Worm (Caenorhabditis elegans): ENCODE measurements around the gene F46H5.4.
A peak's percentile ranks its signal among the peaks of the same experiment; 100 is the strongest.

Gene F46H5.4

ce11 chrX:7254558-7254957, at the start of gene F46H5.4:
F46H5.4 (minus strand) TSS chrX:7254610.
- peak; percentile 7 for TF ChIP-seq nhr-25 (tag; optimal IDR thresholded peaks at IDR 0.05)
- no peak for TF ChIP-seq nhr-11 (tag; optimal IDR thresholded peaks at IDR 0.05)
- TF ChIP-seq mml-1 (tag; optimal IDR thresholded peaks at IDR 0.05): no peak
- no peak for TF ChIP-seq unc-39 (tag; optimal IDR thresholded peaks at IDR 0.05)
- no peak for TF ChIP-seq elt-2 (tag; optimal IDR thresholded peaks at IDR 0.05)
- no peak for TF ChIP-seq nhr-76 (tag; optimal IDR thresholded peaks at IDR 0.05)
- TF ChIP-seq snpc-4 (tag; optimal IDR thresholded peaks at IDR 0.05): no peak
- TF ChIP-seq R02D3.7 (tag; optimal IDR thresholded peaks at IDR 0.05): no peak
- TF ChIP-seq nhr-23 (tag; optimal IDR thresholded peaks at IDR 0.05): peak; percentile 23
- TF ChIP-seq lin-39 (tag; optimal IDR thresholded peaks at IDR 0.05): no peak
- TF ChIP-seq mdl-1 (tag; optimal IDR thresholded peaks at IDR 0.05): no peak
- no peak for TF ChIP-seq nhr-43 (tag; optimal IDR thresholded peaks at IDR 0.05; ENCODE audit: poor library complexity, severe bottlenecking)
- no peak for TF ChIP-seq fkh-10 (GFP tag; optimal IDR thresholded peaks at IDR 0.05)
- TF ChIP-seq pqm-1 (tag; optimal IDR thresholded peaks at IDR 0.05): no peak
- no peak for TF ChIP-seq nhr-28 (tag; optimal IDR thresholded peaks at IDR 0.05)
- TF ChIP-seq sea-2 (GFP tag; optimal IDR thresholded peaks at IDR 0.05): no peak
- no peak for TF ChIP-seq egl-5 (tag; optimal IDR thresholded peaks at IDR 0.05)
- peak; percentile 40 for TF ChIP-seq pha-4 (tag; optimal IDR thresholded peaks at IDR 0.05)
- TF ChIP-seq ZK546.5 (tag; optimal IDR thresholded peaks at IDR 0.05): no peak
- TF ChIP-seq ceh-28 (tag; optimal IDR thresholded peaks at IDR 0.05): no peak
- TF ChIP-seq nhr-237 (tag; optimal IDR thresholded peaks at IDR 0.05): no peak
- TF ChIP-seq ceh-82 (tag; optimal IDR thresholded peaks at IDR 0.05): no peak
- TF ChIP-seq elt-3 (tag; optimal IDR thresholded peaks at IDR 0.05): no peak
- TF ChIP-seq egl-27 (tag; optimal IDR thresholded peaks at IDR 0.05): no peak
- TF ChIP-seq daf-12 (tag; optimal IDR thresholded peaks at IDR 0.05): no peak
- TF ChIP-seq lin-15B (tag; optimal IDR thresholded peaks at IDR 0.05): peak; percentile 0
- TF ChIP-seq skn-1 (tag; optimal IDR thresholded peaks at IDR 0.05): no peak
- no peak for TF ChIP-seq ztf-4 (tag; optimal IDR thresholded peaks at IDR 0.05)
- no peak for TF ChIP-seq ztf-11 (tag; optimal IDR thresholded peaks at IDR 0.05)
- TF ChIP-seq eor-1 (tag; optimal IDR thresholded peaks at IDR 0.05): no peak
- no peak for TF ChIP-seq jun-1 (tag; optimal IDR thresholded peaks at IDR 0.05)
- TF ChIP-seq unc-62 (GFP tag; optimal IDR thresholded peaks at IDR 0.05): no peak
- TF ChIP-seq ceh-16 (tag; optimal IDR thresholded peaks at IDR 0.05): no peak
- no peak for TF ChIP-seq fkh-2 (tag; optimal IDR thresholded peaks at IDR 0.05)
- no peak for TF ChIP-seq nhr-12 (tag; optimal IDR thresholded peaks at IDR 0.05)
- no peak for TF ChIP-seq aly-2 (tag; optimal IDR thresholded peaks at IDR 0.05)
- peak; percentile 60 for TF ChIP-seq hmg-11 (tag; optimal IDR thresholded peaks at IDR 0.05)
- TF ChIP-seq tbx-2 (tag; optimal IDR thresholded peaks at IDR 0.05): no peak
- peak; percentile 49 for TF ChIP-seq nfya-1 (tag; optimal IDR thresholded peaks at IDR 0.05; ENCODE audit: insufficient read depth)
- TF ChIP-seq elt-1 (tag; optimal IDR thresholded peaks at IDR 0.05): no peak
- TF ChIP-seq ceh-9 (tag; optimal IDR thresholded peaks at IDR 0.05): no peak
- TF ChIP-seq nhr-77 (tag; optimal IDR thresholded peaks at IDR 0.05): no peak
- no peak for TF ChIP-seq fos-1 (tag; optimal IDR thresholded peaks at IDR 0.05)
- TF ChIP-seq nhr-67 (tag; optimal IDR thresholded peaks at IDR 0.05): no peak
- no peak for TF ChIP-seq ama-1 (optimal IDR thresholded peaks at IDR 0.05)

DNA sequence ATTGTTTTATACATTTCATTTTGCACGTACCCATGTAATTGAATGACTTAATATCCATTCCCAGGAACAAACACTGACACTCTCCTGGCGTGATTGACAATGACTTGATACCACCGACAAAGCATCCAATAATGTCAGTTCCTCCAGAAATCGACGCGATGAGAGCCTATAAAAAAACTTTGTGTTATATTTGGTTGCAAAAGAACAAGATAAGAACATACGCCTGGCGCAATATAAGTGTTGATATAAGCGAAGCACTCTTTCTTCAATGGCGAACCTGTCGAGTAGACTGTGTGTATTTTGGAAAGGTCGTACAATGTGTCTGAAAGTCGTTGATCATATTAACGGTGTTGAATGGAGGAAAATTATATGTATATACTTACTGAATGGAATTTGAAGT, 48.7 kb upstream of the F46H5.4 start:
- TF ChIP-seq pqm-1 (tag; optimal IDR thresholded peaks at IDR 0.05) (peak; percentile 36), fkh-10 (GFP tag; optimal IDR thresholded peaks at IDR 0.05) (no peak), elt-2 (tag; optimal IDR thresholded peaks at IDR 0.05) (peak; percentile 62), mdl-1 (tag; optimal IDR thresholded peaks at IDR 0.05) (no peak), jun-1 (tag; optimal IDR thresholded peaks at IDR 0.05) (no peak), egl-27 (tag; optimal IDR thresholded peaks at IDR 0.05) (no peak), zag-1 (tag; optimal IDR thresholded peaks at IDR 0.05) (no peak)
